Worm (Caenorhabditis elegans) whole organism, early embryonic: ENCODE data around the gene Y43F8B.2.

Experiments used
- B0310.2 ChIP-seq: sonication (generic microtip); optimal IDR thresholded peaks from 2 replicates; lab custom pipeline; 2016; ENCODE audit warnings: mild to moderate bottlenecking, missing genetic modification characterization, missing compliant biosample characterization
- F13C5.2 ChIP-seq: sonication (generic microtip); optimal IDR thresholded peaks from 2 replicates; lab custom pipeline; 2017; ENCODE audit warnings: mild to moderate bottlenecking, missing genetic modification characterization, inconsistent platforms, missing compliant biosample characterization
- aly-1 ChIP-seq: sonication (generic microtip); optimal IDR thresholded peaks from 2 replicates; lab custom pipeline; 2016; ENCODE audit warnings: missing genetic modification characterization, missing compliant biosample characterization
- ama-1 ChIP-seq: fragments of 150-350 bp; optimal IDR thresholded peaks from 2 replicates; lab custom pipeline; 2014
- ceh-13 ChIP-seq: fragments of 200-800 bp; sonication (Bioruptor generic); optimal IDR thresholded peaks from 2 replicates; lab custom pipeline; 2018; ENCODE audit warnings: mild to moderate bottlenecking, missing genetic modification characterization, missing compliant biosample characterization
- ceh-36 ChIP-seq: sonication (generic microtip); optimal IDR thresholded peaks from 2 replicates; lab custom pipeline; 2016; ENCODE audit warnings: missing genetic modification characterization, inconsistent platforms, missing compliant biosample characterization
- ets-7 ChIP-seq: sonication (generic microtip); optimal IDR thresholded peaks from 2 replicates; lab custom pipeline; 2016; ENCODE audit warnings: missing genotype, missing genetic modification characterization, missing compliant biosample characterization
- flt-1 ChIP-seq: fragments of 200-800 bp; sonication (Bioruptor generic); IDR thresholded peaks from 2 replicates; pipeline ENCODE4 v1.3.6; 2022; ENCODE audit warnings: missing genetic modification characterization, missing compliant biosample characterization
- hmbx-1 ChIP-seq: sonication (generic microtip); optimal IDR thresholded peaks from 2 replicates; lab custom pipeline; 2016; ENCODE audit warnings: mild to moderate bottlenecking, missing genetic modification characterization, missing compliant biosample characterization
- hmg-4 ChIP-seq: fragments of 200-800 bp; sonication (Bioruptor generic); optimal IDR thresholded peaks from 2 replicates; lab custom pipeline; 2018; ENCODE audit warnings: mild to moderate bottlenecking, missing genetic modification characterization, missing compliant biosample characterization
- hnd-1 ChIP-seq: sonication (generic microtip); optimal IDR thresholded peaks from 2 replicates; lab custom pipeline; 2016; ENCODE audit warnings: missing genetic modification characterization, missing compliant biosample characterization
- pes-1 ChIP-seq: fragments of 200-800 bp; sonication (Bioruptor generic); IDR thresholded peaks from 2 replicates; pipeline ENCODE4 v1.3.6; 2022; ENCODE audit warnings: missing genetic modification reagents, missing genetic modification characterization, missing compliant biosample characterization
- scrt-1 ChIP-seq: fragments of 200-800 bp; sonication (Bioruptor generic); IDR thresholded peaks from 2 replicates; pipeline ENCODE4 v1.3.6; 2022; ENCODE audit warnings: missing genetic modification characterization, missing compliant biosample characterization
- sea-1 ChIP-seq: fragments of 200-800 bp; sonication (Bioruptor generic); conservative IDR thresholded peaks from 2 replicates; pipeline ENCODE4 v1.3.6; 2022; ENCODE audit warnings: missing genetic modification characterization, missing compliant biosample characterization
- tbx-11 ChIP-seq: fragments of 200-800 bp; sonication (Bioruptor generic); IDR thresholded peaks from 2 replicates; pipeline ENCODE4 v1.3.6; 2022; ENCODE audit warnings: missing genetic modification characterization, missing compliant biosample characterization
- tbx-37 ChIP-seq: fragments of 200-800 bp; sonication (Bioruptor generic); conservative IDR thresholded peaks from 2 replicates; pipeline ENCODE4 v1.3.6; 2022; ENCODE audit warnings: missing genetic modification reagents, missing genetic modification characterization, missing compliant biosample characterization
- tra-4 ChIP-seq: sonication (generic microtip); optimal IDR thresholded peaks from 2 replicates; lab custom pipeline; 2017; ENCODE audit warnings: missing genetic modification characterization, missing compliant biosample characterization

Gene Y43F8B.2

ce11 chrV:19520597-19521322 is 12.2 kb downstream of the Y43F8B.2 start:
- TF ChIP-seq ceh-36 (no peak), B0310.2 (tag; lab: Kevin White, UChicago) (no peak), ama-1 (peak; percentile 81)

- TF ChIP-seq sea-1 (GFP tag; lab: Robert Waterston, UW) (no peak), scrt-1 (no peak), pes-1 (GFP tag; lab: Robert Waterston, UW) (no peak), ceh-13 (no peak), hnd-1 (no peak), hmbx-1 (no peak), ama-1 (peak; percentile 33)
These were observed 12.8 kb downstream of the Y43F8B.2 start for ce11 chrV:19520130-19520529.

DNA sequence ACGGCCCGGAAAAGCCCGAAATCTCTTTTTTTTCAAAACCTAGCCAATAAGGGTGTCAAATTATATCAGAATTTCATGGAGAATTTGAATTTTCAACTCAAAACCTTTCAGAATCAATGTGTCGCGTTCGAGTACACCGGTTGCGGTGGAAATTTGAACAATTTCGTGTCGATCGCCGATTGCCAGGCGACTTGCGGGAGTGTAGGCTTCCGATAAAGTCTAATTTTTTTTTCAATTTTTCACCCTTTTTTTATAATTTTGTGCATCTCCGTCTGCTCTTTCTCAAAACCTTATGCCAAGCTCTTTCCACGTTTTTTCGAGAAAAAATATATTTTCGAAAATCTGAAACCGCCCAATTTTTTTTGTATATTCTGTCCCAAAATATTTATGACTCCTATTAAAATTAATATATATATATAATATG is 13.4 kb downstream of the Y43F8B.2 start:
- TF ChIP-seq ets-7, result no peak
- TF ChIP-seq aly-1 (tag; lab: Kevin White, UChicago), result no peak
- TF ChIP-seq tbx-37 (GFP tag; lab: Robert Waterston, UW), result no peak
- no peak for TF ChIP-seq hmg-4 (GFP tag; lab: Kevin White, UChicago)
- TF ChIP-seq F13C5.2 (tag; lab: Kevin White, UChicago), result no peak
- TF ChIP-seq ceh-36, result no peak
- peak; percentile 77 for TF ChIP-seq sea-1 (GFP tag; lab: Robert Waterston, UW)
- peak; percentile 90 for TF ChIP-seq ama-1
- TF ChIP-seq scrt-1, result no peak
- peak; percentile 18 for TF ChIP-seq hnd-1
- no peak for TF ChIP-seq ceh-13
- TF ChIP-seq flt-1 (GFP tag; lab: Robert Waterston, UW), result no peak
- TF ChIP-seq hmbx-1, result no peak
- TF ChIP-seq tbx-11 (GFP tag; lab: Robert Waterston, UW), result no peak
- no peak for TF ChIP-seq B0310.2 (tag; lab: Kevin White, UChicago)
- no peak for TF ChIP-seq pes-1 (GFP tag; lab: Robert Waterston, UW)
- no peak for TF ChIP-seq tra-4 (tag; lab: Kevin White, UChicago)

- TF ChIP-seq flt-1 (GFP tag; lab: Robert Waterston, UW) (no peak), hmg-4 (GFP tag; lab: Kevin White, UChicago) (no peak), tra-4 (tag; lab: Kevin White, UChicago) (no peak), hnd-1 (no peak), tbx-11 (GFP tag; lab: Robert Waterston, UW) (no peak), ceh-36 (no peak), pes-1 (GFP tag; lab: Robert Waterston, UW) (no peak), sea-1 (GFP tag; lab: Robert Waterston, UW) (no peak), hmbx-1 (no peak), ama-1 (no peak), tbx-37 (GFP tag; lab: Robert Waterston, UW) (no peak), scrt-1 (no peak), ets-7 (no peak), B0310.2 (tag; lab: Kevin White, UChicago) (no peak), ceh-13 (no peak), aly-1 (tag; lab: Kevin White, UChicago) (no peak), F13C5.2 (tag; lab: Kevin White, UChicago) (no peak)
These were observed 14.3 kb downstream of the Y43F8B.2 start for ce11 chrV:19518468-19519168.

- TF ChIP-seq ceh-36, result peak; percentile 82
These were observed 15.1 kb downstream of the Y43F8B.2 start for ce11 chrV:19517611-19518360.

- no peak for TF ChIP-seq hmg-4 (GFP tag; lab: Kevin White, UChicago)
- no peak for TF ChIP-seq scrt-1
- no peak for TF ChIP-seq aly-1 (tag; lab: Kevin White, UChicago)
- TF ChIP-seq tbx-37 (GFP tag; lab: Robert Waterston, UW), result no peak
- no peak for TF ChIP-seq F13C5.2 (tag; lab: Kevin White, UChicago)
- TF ChIP-seq hnd-1, result no peak
- no peak for TF ChIP-seq pes-1 (GFP tag; lab: Robert Waterston, UW)
- TF ChIP-seq ceh-13, result no peak
- no peak for TF ChIP-seq ceh-36
- no peak for TF ChIP-seq flt-1 (GFP tag; lab: Robert Waterston, UW)
- TF ChIP-seq ama-1, result no peak
- no peak for TF ChIP-seq tra-4 (tag; lab: Kevin White, UChicago)
- TF ChIP-seq ets-7, result no peak
- no peak for TF ChIP-seq tbx-11 (GFP tag; lab: Robert Waterston, UW)
- no peak for TF ChIP-seq sea-1 (GFP tag; lab: Robert Waterston, UW)
- no peak for TF ChIP-seq hmbx-1
These were observed 19.4 kb downstream of the Y43F8B.2 start, which contains the start of gene phy-4 for ce11 chrV:19513552-19513951. phy-4 (minus strand) TSS chrV:19513652.

DNA sequence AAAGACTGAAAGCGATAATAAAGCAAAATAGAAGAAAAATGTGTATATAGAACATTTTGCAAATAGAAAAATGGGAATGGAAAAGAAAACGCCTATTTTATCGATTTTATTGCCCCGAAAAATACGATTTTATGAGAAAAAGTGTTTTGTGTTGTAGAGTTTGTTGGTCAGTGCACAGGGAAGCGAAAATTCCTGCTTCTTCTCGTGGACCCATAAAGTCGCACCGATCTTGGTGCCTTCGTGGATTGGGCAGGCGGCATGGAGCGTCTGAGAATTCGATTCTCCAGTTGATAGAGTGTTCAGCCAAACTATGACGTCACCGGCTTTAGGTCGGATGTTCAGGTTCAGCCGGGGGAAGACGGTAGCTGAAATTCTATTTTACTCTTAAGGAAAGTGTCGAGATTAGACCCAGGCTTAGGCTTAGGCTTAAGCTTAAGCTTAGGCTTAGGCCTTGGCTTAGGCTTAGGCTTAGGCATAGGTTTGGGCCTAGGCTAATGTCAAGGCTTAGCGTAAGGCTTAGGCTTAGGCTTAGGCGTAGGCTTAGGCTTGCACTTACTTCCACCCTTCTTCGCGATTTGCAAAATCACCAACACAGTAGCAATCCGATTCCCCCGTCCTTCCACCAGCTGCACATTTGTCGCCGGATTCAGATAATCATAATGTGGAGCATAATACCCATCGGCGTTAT is 20.5 kb downstream of the Y43F8B.2 start, which contains the start of gene Y43F8B.19:
TSS of gene Y43F8B.19 (minus strand) at position 51 of the 688 bp plus-strand sequence.
- peak; percentile 63 for TF ChIP-seq ceh-36
- no peak for TF ChIP-seq hmg-4 (GFP tag; lab: Kevin White, UChicago)
